Fruit fly (Drosophila melanogaster): ENCODE measurements around the gene Sgt1.
A peak's percentile ranks its signal among the peaks of the same experiment; 100 is the strongest.

Gene Sgt1

DNA sequence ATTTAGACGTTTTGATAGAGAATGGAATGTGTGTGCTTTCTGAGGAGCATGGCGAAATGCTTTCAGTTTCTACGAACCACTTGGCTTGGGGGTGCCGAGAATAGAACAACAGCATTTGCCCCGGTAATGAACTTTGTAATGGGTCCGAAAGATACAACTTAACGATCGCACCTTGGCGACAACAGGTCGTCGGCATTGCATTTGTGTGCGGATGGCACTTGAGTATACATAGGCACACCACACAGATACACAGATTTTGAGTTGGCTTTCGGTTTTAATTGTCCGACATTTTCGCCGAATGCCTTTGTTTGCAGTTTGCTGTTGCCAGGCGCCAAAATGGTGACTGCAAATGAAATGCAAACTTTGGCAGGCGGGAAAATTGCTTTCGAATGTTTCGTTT lies 48.9 kb upstream of the Sgt1 start:
- TF ChIP-seq rgr (GFP tag; optimal IDR thresholded peaks at IDR 0.05) = no peak
- no peak for TF ChIP-seq Dif (GFP tag; optimal IDR thresholded peaks at IDR 0.05; ENCODE audit: partially characterized antibody)
- no peak for TF ChIP-seq woc (GFP tag; optimal IDR thresholded peaks at IDR 0.05)
- TF ChIP-seq N (GFP tag; optimal IDR thresholded peaks at IDR 0.05) = no peak
- TF ChIP-seq foxo (GFP tag; optimal IDR thresholded peaks at IDR 0.05) = no peak
- TF ChIP-seq h (GFP tag; optimal IDR thresholded peaks at IDR 0.05) = no peak
- no peak for TF ChIP-seq ey (GFP tag; optimal IDR thresholded peaks at IDR 0.05)
- no peak for TF ChIP-seq GATAd (GFP tag; optimal IDR thresholded peaks at IDR 0.05)
- TF ChIP-seq br (GFP tag; optimal IDR thresholded peaks at IDR 0.05) = no peak

DNA sequence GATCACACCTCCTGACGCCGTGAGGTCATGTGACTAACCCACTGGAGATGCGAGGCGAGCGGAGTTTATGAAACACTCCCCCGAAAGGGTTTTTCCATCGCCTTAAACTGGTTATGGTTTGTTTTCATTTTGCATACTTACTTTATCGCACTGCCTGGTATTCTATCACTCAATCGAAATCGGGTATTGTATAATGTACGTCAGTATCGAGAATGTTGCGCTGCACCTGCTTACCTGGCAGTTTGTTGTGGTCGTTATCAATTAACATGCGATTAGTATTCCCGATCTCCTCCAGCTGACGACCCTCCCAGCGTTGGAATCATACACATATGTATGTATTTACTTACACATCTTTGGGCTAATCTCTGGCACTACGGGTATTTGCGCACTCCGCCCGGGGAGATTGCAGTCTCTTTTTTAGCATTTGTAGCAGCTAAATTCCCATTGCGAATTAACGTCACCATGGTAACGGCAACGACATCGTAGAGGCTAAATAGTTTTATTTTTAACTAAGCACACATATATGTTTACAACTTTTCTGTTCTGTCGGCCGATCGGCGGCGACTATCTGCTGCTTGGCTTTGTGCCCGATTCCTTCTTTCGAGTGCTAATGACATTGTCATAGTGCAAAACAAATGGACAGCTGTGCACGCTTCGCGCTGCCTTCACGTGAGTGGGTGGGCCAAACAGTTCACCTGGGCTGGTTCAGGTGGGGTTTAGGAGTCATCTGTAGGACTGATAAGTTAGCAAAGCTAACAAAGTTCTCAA lies 48.1 kb upstream of the Sgt1 start:
- TF ChIP-seq foxo (GFP tag; optimal IDR thresholded peaks at IDR 0.05) (no peak), h (GFP tag; optimal IDR thresholded peaks at IDR 0.05) (peak; percentile 30), Sp1 (GFP tag; optimal IDR thresholded peaks at IDR 0.05) (no peak), tai (GFP tag; optimal IDR thresholded peaks at IDR 0.05) (no peak), Abd-B (GFP tag; optimal IDR thresholded peaks at IDR 0.05) (no peak), jim (GFP tag; optimal IDR thresholded peaks at IDR 0.05) (no peak), Rel (GFP tag; optimal IDR thresholded peaks at IDR 0.05) (no peak), Rel (tag; optimal IDR thresholded peaks at IDR 0.05) (peak; percentile 73), ey (GFP tag; optimal IDR thresholded peaks at IDR 0.05) (no peak), CG32264 (GFP tag; optimal IDR thresholded peaks at IDR 0.05) (no peak), CrebA (GFP tag; optimal IDR thresholded peaks at IDR 0.05; ENCODE audit: borderline replicate concordance) (no peak), brk (GFP tag; optimal IDR thresholded peaks at IDR 0.05) (no peak), Hr83 (GFP tag; optimal IDR thresholded peaks at IDR 0.05; ENCODE audit: poor library complexity, severe bottlenecking) (peak; percentile 16)

DNA sequence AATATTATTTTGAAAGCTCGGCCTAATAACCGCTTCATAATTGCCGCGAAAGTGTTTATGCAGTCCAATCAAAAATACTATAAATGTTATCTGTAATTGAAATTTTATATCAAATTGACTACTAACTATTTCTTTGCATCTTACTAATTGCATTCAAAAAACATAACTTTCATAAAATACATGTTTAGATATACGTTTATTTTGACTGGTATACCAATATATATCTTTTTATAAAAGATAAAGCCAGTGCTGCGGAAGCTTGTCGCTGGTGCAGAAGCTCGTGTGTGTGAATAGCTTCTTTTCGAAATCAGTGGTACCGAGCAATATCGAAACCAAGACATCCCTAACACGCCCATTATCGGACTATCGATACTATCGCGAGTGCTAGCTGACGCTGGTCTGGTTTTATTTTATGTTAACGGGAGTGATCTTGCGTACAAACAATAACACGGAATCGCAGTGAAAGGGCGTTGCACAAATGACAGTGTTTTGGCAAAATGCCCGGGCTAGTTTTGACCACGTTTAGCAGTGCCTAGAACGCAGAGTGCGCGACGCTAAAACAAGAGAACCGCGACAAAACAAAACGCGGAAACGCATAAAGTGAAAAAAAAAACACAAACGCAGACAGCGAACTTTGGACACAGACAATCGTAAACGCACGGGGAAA lies 44.5 kb upstream of the Sgt1 start, which contains the start of gene Atg13:
Gene Atg13 (plus strand): TSS at position 367 of the 667 bp plus-strand sequence.
- TF ChIP-seq Rel (GFP tag; optimal IDR thresholded peaks at IDR 0.05) = no peak
- TF ChIP-seq Rel (tag; optimal IDR thresholded peaks at IDR 0.05) = peak; percentile 46
- TF ChIP-seq ey (GFP tag; optimal IDR thresholded peaks at IDR 0.05) = peak; percentile 9
- peak; percentile 8 for TF ChIP-seq N (GFP tag; optimal IDR thresholded peaks at IDR 0.05)
- TF ChIP-seq br (GFP tag; optimal IDR thresholded peaks at IDR 0.05) = no peak
- peak; percentile 1 for TF ChIP-seq sv (GFP tag; optimal IDR thresholded peaks at IDR 0.05)
- no peak for TF ChIP-seq dsf (GFP tag; optimal IDR thresholded peaks at IDR 0.05; ENCODE audit: borderline replicate concordance)
- TF ChIP-seq Abd-B (GFP tag; optimal IDR thresholded peaks at IDR 0.05) = peak; percentile 32
- TF ChIP-seq Sp1 (GFP tag; optimal IDR thresholded peaks at IDR 0.05) = peak; percentile 29
- TF ChIP-seq Mio (GFP tag; optimal IDR thresholded peaks at IDR 0.05) = no peak
- TF ChIP-seq Hnf4 (GFP tag; optimal IDR thresholded peaks at IDR 0.05) = peak; percentile 73
- TF ChIP-seq psq (GFP tag; optimal IDR thresholded peaks at IDR 0.05) = peak; percentile 22
- peak; percentile 43 for TF ChIP-seq HLH106 (tag; optimal IDR thresholded peaks at IDR 0.05)

DNA sequence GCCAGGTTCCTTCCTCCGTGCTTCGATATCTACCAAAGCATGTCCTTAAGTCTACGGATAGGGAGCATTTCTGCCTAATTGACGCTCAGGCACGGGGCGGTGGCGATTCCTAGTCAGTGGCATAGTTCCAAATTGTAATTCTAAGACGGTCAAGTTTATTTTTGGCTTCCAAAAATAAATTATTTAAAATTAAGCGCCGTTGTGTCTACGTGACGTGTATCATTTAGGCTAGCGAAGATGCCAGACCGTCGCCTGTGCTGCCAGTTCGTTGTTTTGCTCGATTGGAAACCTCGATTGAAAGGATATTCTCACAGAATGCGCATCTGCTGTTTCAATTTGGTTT lies 44.0 kb upstream of the Sgt1 start:
- TF ChIP-seq foxo (GFP tag; optimal IDR thresholded peaks at IDR 0.05) = no peak
- TF ChIP-seq lola (GFP tag; optimal IDR thresholded peaks at IDR 0.05) = no peak
- no peak for TF ChIP-seq Dfd (GFP tag; optimal IDR thresholded peaks at IDR 0.05)
- TF ChIP-seq Hr83 (GFP tag; optimal IDR thresholded peaks at IDR 0.05; ENCODE audit: poor library complexity, severe bottlenecking) = no peak
- no peak for TF ChIP-seq HLH106 (tag; optimal IDR thresholded peaks at IDR 0.05)

DNA sequence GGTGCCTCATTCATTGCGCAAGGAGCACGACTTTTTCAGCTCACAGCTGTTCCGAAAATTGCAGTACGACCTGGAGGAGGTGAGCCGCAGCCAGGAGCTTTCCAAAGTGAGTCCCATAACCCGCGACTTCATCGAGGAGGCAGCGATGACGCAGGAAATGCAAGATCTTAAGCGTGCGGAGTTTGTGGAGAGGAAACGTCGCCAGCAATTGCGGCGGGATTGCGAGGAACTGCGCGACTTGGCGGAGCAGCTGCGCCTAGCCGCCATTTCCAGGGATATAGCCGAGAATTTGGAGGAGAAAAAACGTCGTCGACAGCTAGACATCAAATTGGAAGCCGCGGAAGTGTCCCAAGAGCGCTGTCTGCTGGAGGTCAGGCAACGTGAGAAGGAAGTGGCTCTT lies 42.8 kb upstream of the Sgt1 start:
- TF ChIP-seq Jra (GFP tag; optimal IDR thresholded peaks at IDR 0.05) = no peak
- no peak for TF ChIP-seq N (GFP tag; optimal IDR thresholded peaks at IDR 0.05)
- no peak for TF ChIP-seq Hr78 (GFP tag; optimal IDR thresholded peaks at IDR 0.05)
- TF ChIP-seq dl (GFP tag; optimal IDR thresholded peaks at IDR 0.05; ENCODE audit: insufficient read depth in 1 of 2, partially characterized antibody in 2 of 2) = no peak
- TF ChIP-seq pan (optimal IDR thresholded peaks at IDR 0.05) = no peak
- no peak for TF ChIP-seq h (GFP tag; optimal IDR thresholded peaks at IDR 0.05)
- no peak for TF ChIP-seq brk (GFP tag; optimal IDR thresholded peaks at IDR 0.05)
- TF ChIP-seq Sp1 (GFP tag; optimal IDR thresholded peaks at IDR 0.05) = no peak
- TF ChIP-seq HLH106 (tag; optimal IDR thresholded peaks at IDR 0.05) = no peak
- TF ChIP-seq jim (GFP tag; optimal IDR thresholded peaks at IDR 0.05) = no peak
- TF ChIP-seq Mio (GFP tag; optimal IDR thresholded peaks at IDR 0.05) = no peak

Measured in whole organism, wandering third instar larva.